Fruit fly (Drosophila melanogaster): Measurements from ENCODE around the gene scat.

DNA sequence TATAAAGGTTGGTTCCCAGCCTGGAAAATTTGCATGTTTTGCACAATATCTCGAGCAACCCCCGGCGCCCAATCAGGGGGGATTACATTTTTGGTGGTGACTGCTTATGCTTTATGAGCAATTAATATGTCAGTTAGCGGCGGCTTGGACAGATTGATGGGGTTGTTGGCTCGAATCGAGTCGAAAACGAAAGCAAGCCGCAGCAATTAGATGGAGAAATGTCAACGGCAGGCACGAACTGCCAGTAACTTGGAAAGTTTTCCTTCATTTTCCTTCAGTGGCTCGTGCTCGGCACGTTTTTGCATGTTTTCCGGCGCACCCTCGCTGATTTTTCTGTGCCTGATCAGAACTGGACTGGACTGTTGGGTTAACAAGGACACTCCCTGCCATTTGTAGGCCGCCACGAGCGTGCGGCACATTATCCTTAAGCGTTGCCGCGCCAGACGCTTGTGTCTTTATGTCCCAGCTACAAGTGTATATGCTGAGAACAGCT, 11.6 kb downstream of the scat start:
- TF ChIP-seq Myc (optimal IDR thresholded peaks at IDR 0.05) (no peak), Sin3A (optimal IDR thresholded peaks at IDR 0.05) (no peak), psq (optimal IDR thresholded peaks at IDR 0.05) (no peak), h (optimal IDR thresholded peaks at IDR 0.05) (no peak), insv (optimal IDR thresholded peaks at IDR 0.05) (no peak)

Measured in Kc167 (cell line).